Worm (Caenorhabditis elegans) whole organism, L1 larva: ENCODE data around the gene chk-2.

Experiments
- Y116A8C.19 ChIP-seq: sonication (generic microtip); optimal IDR thresholded peaks from 2 replicates; lab custom pipeline; 2016; ENCODE audit warnings: missing compliant biosample characterization, missing genetic modification characterization, borderline replicate concordance
- aha-1 ChIP-seq: fragments of 150-350 bp; optimal IDR thresholded peaks from 2 replicates; lab custom pipeline; 2014; ENCODE audit warnings: missing biosample characterization, missing genetic modification characterization
- ceh-63 ChIP-seq: fragments of 200-800 bp; sonication (Bioruptor generic); optimal IDR thresholded peaks from 2 replicates; lab custom pipeline; 2018; ENCODE audit warnings: mild to moderate bottlenecking, missing genetic modification characterization, missing compliant biosample characterization
- ceh-8 ChIP-seq: fragments of 200-800 bp; sonication (Bioruptor generic); optimal IDR thresholded peaks from 2 replicates; lab custom pipeline; 2018; ENCODE audit warnings: mild to moderate bottlenecking, missing genetic modification characterization, moderate library complexity, missing compliant biosample characterization
- ceh-82 ChIP-seq, 3 experiments: fragments of 150-350 bp in 1 of 3; sonication (generic microtip) in 2 of 3; optimal IDR thresholded peaks; 2 replicates each; lab custom pipeline; 2014 to 2017; ENCODE audit warnings: missing biosample characterization in 3 of 3, missing genetic modification characterization in 3 of 3
- dsc-1 ChIP-seq: sonication (generic microtip); optimal IDR thresholded peaks from 2 replicates; lab custom pipeline; 2016; ENCODE audit warnings: mild to moderate bottlenecking, missing genetic modification characterization, missing compliant biosample characterization
- egl-13 ChIP-seq: sonication (generic microtip); optimal IDR thresholded peaks from 2 replicates; lab custom pipeline; 2016; ENCODE audit warnings: missing genotype, missing genetic modification reagents, missing genetic modification characterization, missing compliant biosample characterization
- elt-3 ChIP-seq, 6 experiments: fragments of 150-350 bp in 1 of 6; sonication (generic microtip); optimal IDR thresholded peaks; 2 replicates each; lab custom pipeline; 2017 to 2018; ENCODE audit warnings: missing biosample characterization in 6 of 6, missing genetic modification characterization in 6 of 6, inconsistent platforms in 1 of 6
- fkh-8 ChIP-seq: sonication (generic microtip); optimal IDR thresholded peaks from 2 replicates; lab custom pipeline; 2016; ENCODE audit warnings: mild to moderate bottlenecking, missing genetic modification characterization, missing compliant biosample characterization
- grh-1 ChIP-seq: fragments of 200-800 bp; sonication (Bioruptor generic); IDR thresholded peaks from 2 replicates; pipeline ENCODE4 v1.3.6; 2022; ENCODE audit warnings: missing genetic modification reagents, missing genetic modification characterization, missing compliant biosample characterization
- hlh-4 ChIP-seq: sonication (generic microtip); optimal IDR thresholded peaks from 2 replicates; lab custom pipeline; 2016; ENCODE audit warnings: mild to moderate bottlenecking, missing genetic modification characterization, missing compliant biosample characterization
- jun-1 ChIP-seq: fragments of 150-350 bp; optimal IDR thresholded peaks from 2 replicates; lab custom pipeline; 2014; ENCODE audit warnings: missing biosample characterization, missing genetic modification reagents, missing genetic modification characterization
- lin-13 ChIP-seq: fragments of 150-350 bp; optimal IDR thresholded peaks from 2 replicates; lab custom pipeline; 2014; ENCODE audit warnings: missing biosample characterization, missing genetic modification reagents, missing genetic modification characterization
- lin-35 ChIP-seq, 2 experiments: fragments of 150-350 bp; optimal IDR thresholded peaks; 2 replicates each; lab custom pipeline; 2014; ENCODE audit warnings: missing biosample characterization in 2 of 2, missing genetic modification characterization in 2 of 2, missing genetic modification reagents in 2 of 2
- lin-39 ChIP-seq: fragments of 150-350 bp; optimal IDR thresholded peaks from 2 replicates; lab custom pipeline; 2014; ENCODE audit warnings: missing biosample characterization, missing genetic modification reagents, missing genetic modification characterization
- lir-3 ChIP-seq: sonication (generic microtip); optimal IDR thresholded peaks from 2 replicates; lab custom pipeline; 2016; ENCODE audit warnings: mild to moderate bottlenecking, missing genetic modification characterization, moderate library complexity, missing compliant biosample characterization; ENCODE audit not compliant: poor library complexity
- mef-2 ChIP-seq: fragments of 150-350 bp; optimal IDR thresholded peaks from 2 replicates; lab custom pipeline; 2014; ENCODE audit warnings: missing biosample characterization, missing genetic modification characterization
- nhr-11 ChIP-seq: fragments of 150-350 bp; optimal IDR thresholded peaks from 2 replicates; lab custom pipeline; 2014; ENCODE audit warnings: missing biosample characterization, missing genetic modification characterization
- nhr-12 ChIP-seq: sonication (generic microtip); optimal IDR thresholded peaks from 2 replicates; lab custom pipeline; 2017; ENCODE audit warnings: missing biosample characterization, missing genetic modification characterization
- nhr-19 ChIP-seq: fragments of 200-800 bp; sonication (Bioruptor generic); conservative IDR thresholded peaks from 2 replicates; pipeline ENCODE4 v1.3.6; 2022; ENCODE audit warnings: missing genetic modification characterization, missing compliant biosample characterization
- nhr-20 ChIP-seq: sonication (generic microtip); optimal IDR thresholded peaks from 2 replicates; lab custom pipeline; 2016; ENCODE audit warnings: mild to moderate bottlenecking, missing genetic modification characterization, missing compliant biosample characterization
- nhr-237 ChIP-seq: fragments of 150-350 bp; optimal IDR thresholded peaks from 2 replicates; lab custom pipeline; 2014; ENCODE audit warnings: missing biosample characterization, missing genetic modification characterization
- nhr-28 ChIP-seq: fragments of 150-350 bp; optimal IDR thresholded peaks from 2 replicates; lab custom pipeline; 2014; ENCODE audit warnings: missing biosample characterization, missing genetic modification characterization
- nhr-47 ChIP-seq: sonication (generic microtip); optimal IDR thresholded peaks from 2 replicates; lab custom pipeline; 2016; ENCODE audit warnings: mild to moderate bottlenecking, missing genetic modification characterization, moderate library complexity, missing compliant biosample characterization
- nhr-76 ChIP-seq: sonication (generic microtip); optimal IDR thresholded peaks from 2 replicates; lab custom pipeline; 2017; ENCODE audit warnings: missing biosample characterization, missing genetic modification characterization
- nhr-85 ChIP-seq: sonication (generic microtip); peaks from one replicate; lab custom pipeline; 2016; ENCODE audit warnings: missing genetic modification characterization, inconsistent platforms, missing compliant biosample characterization
- nhr-90 ChIP-seq: sonication (generic microtip); optimal IDR thresholded peaks from 2 replicates; lab custom pipeline; 2016; ENCODE audit warnings: mild to moderate bottlenecking, missing genetic modification characterization, missing compliant biosample characterization; ENCODE audit not compliant: poor library complexity
- pag-3 ChIP-seq: sonication (generic microtip); optimal IDR thresholded peaks from 2 replicates; lab custom pipeline; 2017; ENCODE audit warnings: missing genetic modification characterization, mild to moderate bottlenecking, missing compliant biosample characterization, antibody characterized with exemption, borderline replicate concordance; ENCODE audit not compliant: insufficient read depth
- skn-1 ChIP-seq: fragments of 150-350 bp; optimal IDR thresholded peaks from 2 replicates; lab custom pipeline; 2014; ENCODE audit warnings: missing biosample characterization, missing genetic modification characterization
- snpc-4 ChIP-seq: fragments of 150-350 bp; optimal IDR thresholded peaks from 2 replicates; lab custom pipeline; 2014; ENCODE audit warnings: missing biosample characterization, missing genetic modification characterization
- snu-23 ChIP-seq: sonication (generic microtip); optimal IDR thresholded peaks from 2 replicates; lab custom pipeline; 2016; ENCODE audit warnings: missing genetic modification characterization, missing compliant biosample characterization
- sox-4 ChIP-seq: sonication (generic microtip); optimal IDR thresholded peaks from 2 replicates; lab custom pipeline; 2016; ENCODE audit warnings: missing genetic modification characterization, missing compliant biosample characterization
- tbx-2 ChIP-seq: sonication (generic microtip); optimal IDR thresholded peaks from 2 replicates; lab custom pipeline; 2016; ENCODE audit warnings: missing genetic modification characterization, missing compliant biosample characterization
- unc-30 ChIP-seq: sonication (generic microtip); optimal IDR thresholded peaks from 2 replicates; lab custom pipeline; 2017; ENCODE audit warnings: missing biosample characterization, missing genetic modification characterization
- unc-62 ChIP-seq: fragments of 150-350 bp; optimal IDR thresholded peaks from 2 replicates; lab custom pipeline; 2014; ENCODE audit warnings: missing biosample characterization, missing genetic modification reagents, missing genetic modification characterization

The chk-2 gene

DNA sequence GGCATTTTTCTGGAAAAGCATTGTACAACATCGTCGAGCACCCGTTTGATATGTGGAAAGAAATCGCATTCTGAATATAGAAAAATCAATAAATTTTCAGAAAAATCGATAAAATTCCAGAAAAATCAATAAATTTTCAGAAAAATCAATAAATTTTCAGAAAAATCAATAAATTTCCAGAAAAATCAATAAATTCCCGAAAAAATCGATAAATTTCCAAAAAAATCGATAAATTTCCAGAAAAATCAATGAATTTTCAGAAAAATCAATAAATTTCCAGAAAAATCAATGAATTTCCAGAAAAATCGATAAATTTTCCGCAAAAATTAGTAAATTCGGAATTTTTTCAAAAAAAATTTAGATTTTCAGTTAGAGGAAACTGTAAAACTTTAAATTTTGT is 8.5 kb downstream of the chk-2 start, which contains the start of gene fars-2:
Gene fars-2 (minus strand): TSS at position 70 of the 400 bp plus-strand sequence.
- no peak for TF ChIP-seq dsc-1 (tag; lab: Kevin White, UChicago)
- no peak for TF ChIP-seq ceh-8 (GFP tag; lab: Kevin White, UChicago)
- no peak for TF ChIP-seq hlh-4
- TF ChIP-seq nhr-11 (tag; lab: Kevin White, UChicago): no peak
- TF ChIP-seq nhr-237 (tag; lab: Kevin White, UChicago): no peak
- TF ChIP-seq ceh-82 (tag; optimal IDR thresholded peaks at IDR 0.05; lab: Kevin White, UChicago): no peak
- TF ChIP-seq sox-4: no peak

- TF ChIP-seq nhr-90 (tag; lab: Kevin White, UChicago) (no peak), tbx-2 (tag; lab: Kevin White, UChicago) (no peak), nhr-85 (tag; lab: Kevin White, UChicago) (no peak), grh-1 (GFP tag; lab: Robert Waterston, UW) (no peak), snu-23 (GFP tag; lab: Kevin White, UChicago) (no peak), mef-2 (no peak), nhr-76 (tag; lab: Kevin White, UChicago) (no peak), nhr-28 (tag; lab: Kevin White, UChicago) (no peak), egl-13 (tag; lab: Kevin White, UChicago) (no peak), nhr-19 (GFP tag; lab: Robert Waterston, UW) (no peak)
These were observed 9.8 kb downstream of the chk-2 start for ce11 chrV:19905988-19906387.

- TF ChIP-seq unc-30 (tag; lab: Kevin White, UChicago): no peak
- TF ChIP-seq nhr-20 (tag; lab: Kevin White, UChicago): no peak
- no peak for TF ChIP-seq elt-3 (tag; optimal IDR thresholded peaks at IDR 0.05; lab: Kevin White, UChicago)
- TF ChIP-seq aha-1 (tag; lab: Kevin White, UChicago): no peak
- TF ChIP-seq lin-13 (GFP tag; lab: Kevin White, UChicago): no peak
- TF ChIP-seq unc-62: no peak
- TF ChIP-seq nhr-47 (tag; lab: Kevin White, UChicago): no peak
- TF ChIP-seq ceh-8 (GFP tag; lab: Kevin White, UChicago): no peak
- no peak for TF ChIP-seq jun-1 (tag; lab: Kevin White, UChicago)
- no peak for TF ChIP-seq lin-39 (tag; lab: Kevin White, UChicago)
- TF ChIP-seq nhr-19 (GFP tag; lab: Robert Waterston, UW): no peak
- no peak for TF ChIP-seq pag-3
- no peak for TF ChIP-seq hlh-4
- TF ChIP-seq nhr-28 (tag; lab: Kevin White, UChicago): no peak
- TF ChIP-seq snpc-4 (tag; lab: Kevin White, UChicago): no peak
- TF ChIP-seq lir-3 (tag; lab: Kevin White, UChicago): no peak
- TF ChIP-seq fkh-8 (tag; lab: Kevin White, UChicago): no peak
- no peak for TF ChIP-seq nhr-12
These were observed 11.0 kb downstream of the chk-2 start for ce11 chrV:19904790-19905189.

DNA sequence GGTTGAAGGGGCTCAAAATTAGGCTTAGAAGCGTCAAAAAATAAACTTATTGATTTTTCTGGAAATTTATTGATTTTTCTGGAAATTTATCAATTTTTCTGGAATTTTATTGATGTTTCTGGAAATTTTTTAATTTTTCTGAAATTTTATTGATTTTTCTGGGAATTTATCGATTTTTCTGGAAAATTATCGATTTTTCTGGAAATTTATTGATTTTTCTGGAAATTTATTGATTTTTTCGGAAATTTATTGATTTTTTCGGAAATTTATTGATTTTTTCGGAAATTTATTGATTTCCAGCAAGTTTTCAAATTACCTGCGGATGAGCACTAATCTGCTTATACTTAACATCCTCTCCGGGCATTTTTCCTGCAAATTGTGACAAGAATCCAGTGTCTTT is 14.0 kb downstream of the chk-2 start:
- TF ChIP-seq ceh-63 (GFP tag; lab: Kevin White, UChicago): no peak
- no peak for TF ChIP-seq lin-39 (tag; lab: Kevin White, UChicago)
- TF ChIP-seq Y116A8C.19 (tag; lab: Kevin White, UChicago): no peak
- no peak for TF ChIP-seq fkh-8 (tag; lab: Kevin White, UChicago)
- TF ChIP-seq lin-35 (GFP tag; optimal IDR thresholded peaks at IDR 0.05; lab: Kevin White, UChicago): no peak

DNA sequence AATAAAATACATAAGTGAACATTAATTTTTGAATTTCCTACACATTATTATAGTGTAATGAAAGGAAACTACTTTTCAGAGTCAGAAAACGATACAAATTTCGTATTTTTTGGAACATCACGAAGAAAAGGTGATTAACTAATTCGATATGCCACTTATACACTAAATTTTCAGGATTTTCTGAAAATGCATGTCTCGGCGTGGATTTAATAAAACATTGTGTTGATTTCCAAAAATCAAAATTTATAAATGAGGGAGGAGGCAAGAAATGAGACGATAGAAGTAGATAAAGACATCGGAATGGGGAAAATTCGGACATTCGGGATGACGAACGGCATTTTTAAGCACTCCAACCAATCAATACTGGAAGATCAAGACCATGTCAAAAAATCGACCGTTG is 16.7 kb downstream of the chk-2 start, which contains the start of gene Y116F11B.14:
Gene Y116F11B.14 (plus strand): TSS at position 301 of the 400 bp plus-strand sequence.
- no peak for TF ChIP-seq skn-1
